Fruit fly (Drosophila melanogaster) whole organism, embryonic: ENCODE measurements around the gene Bem46.
A peak's percentile ranks its signal among the peaks of the same experiment; 100 is the strongest.

Experiments used
- CG10543 ChIP-seq: fragments of 200-800 bp; sonication (Bioruptor generic); optimal IDR thresholded peaks from 3 replicates; lab custom pipeline; 2017; ENCODE audit warnings: missing biosample characterization, mild to moderate bottlenecking, missing genetic modification characterization, moderate library complexity
- CG11247 ChIP-seq: fragments of 200-800 bp; sonication (Bioruptor generic); IDR thresholded peaks from 2 replicates; pipeline ENCODE4 v1.3.6; 2022; ENCODE audit warnings: missing biosample characterization, missing genetic modification characterization
- CG11723 ChIP-seq: fragments of 200-800 bp; sonication (Bioruptor generic); optimal IDR thresholded peaks from 2 replicates; lab custom pipeline; 2017; ENCODE audit warnings: missing biosample characterization, mild to moderate bottlenecking, missing genetic modification characterization
- CG13296 ChIP-seq: fragments of 200-800 bp; sonication (Bioruptor generic); optimal IDR thresholded peaks from 3 replicates; lab custom pipeline; 2018; ENCODE audit warnings: missing biosample characterization, mild to moderate bottlenecking, missing genetic modification characterization
- CG15073 ChIP-seq: fragments of 200-800 bp; sonication (Bioruptor generic); optimal IDR thresholded peaks from 2 replicates; lab custom pipeline; 2016; ENCODE audit warnings: missing biosample characterization, missing genetic modification characterization
- CG16813 ChIP-seq: fragments of 200-800 bp; sonication (Bioruptor generic); IDR thresholded peaks from 3 replicates; pipeline ENCODE4 v1.3.6; 2022; ENCODE audit warnings: missing biosample characterization, missing genetic modification characterization; ENCODE audit not compliant: partially characterized antibody
- CG17359 ChIP-seq: fragments of 200-800 bp; sonication (Bioruptor generic); optimal IDR thresholded peaks from 3 replicates; lab custom pipeline; 2018; ENCODE audit warnings: missing biosample characterization, mild to moderate bottlenecking, missing genetic modification characterization, moderate library complexity
- CG2129 ChIP-seq: fragments of 200-800 bp; sonication (Bioruptor generic); IDR thresholded peaks from 2 replicates; pipeline ENCODE4 v1.3.6; 2022; ENCODE audit warnings: missing biosample characterization, missing genetic modification characterization; ENCODE audit not compliant: partially characterized antibody
- CG31224 ChIP-seq: fragments of 200-800 bp; sonication (Bioruptor generic); IDR thresholded peaks from 2 replicates; pipeline ENCODE4 v1.3.6; 2022; ENCODE audit warnings: missing biosample characterization, missing genetic modification characterization
- CG32767 ChIP-seq: fragments of 200-800 bp; sonication (Bioruptor generic); IDR thresholded peaks from 2 replicates; pipeline ENCODE4 v1.3.6; 2022; ENCODE audit warnings: missing biosample characterization, missing genetic modification characterization
- CG34422 ChIP-seq: fragments of 200-800 bp; sonication (Bioruptor generic); IDR thresholded peaks from 3 replicates; pipeline ENCODE4 v1.3.6; 2022; ENCODE audit warnings: missing biosample characterization, missing genetic modification characterization
- CG4360 ChIP-seq: fragments of 200-800 bp; sonication (Bioruptor generic); IDR thresholded peaks from 2 replicates; pipeline ENCODE4 v1.3.6; 2022; ENCODE audit warnings: missing biosample characterization, missing genetic modification characterization
- CG4424 ChIP-seq: fragments of 200-800 bp; sonication (Bioruptor generic); optimal IDR thresholded peaks from 3 replicates; lab custom pipeline; 2016; ENCODE audit warnings: missing biosample characterization, missing genetic modification characterization
- CG4820 ChIP-seq: fragments of 200-800 bp; sonication (Bioruptor generic); optimal IDR thresholded peaks from 3 replicates; lab custom pipeline; 2016; ENCODE audit warnings: missing biosample characterization, missing genetic modification characterization
- CG6813 ChIP-seq: fragments of 200-800 bp; sonication (Bioruptor generic); optimal IDR thresholded peaks from 2 replicates; lab custom pipeline; 2017; ENCODE audit warnings: missing biosample characterization, missing genetic modification characterization, mild to moderate bottlenecking, moderate library complexity, missing genetic modification reagents
- CG7786 ChIP-seq: fragments of 200-800 bp; sonication (Bioruptor generic); optimal IDR thresholded peaks from 2 replicates; lab custom pipeline; 2016; ENCODE audit warnings: missing biosample characterization, missing genetic modification characterization
- CG9437 ChIP-seq: fragments of 200-800 bp; sonication (Bioruptor generic); optimal IDR thresholded peaks from 2 replicates; lab custom pipeline; 2018; ENCODE audit warnings: missing biosample characterization, mild to moderate bottlenecking, missing genetic modification characterization
- CG9727 ChIP-seq: fragments of 200-800 bp; sonication (Bioruptor generic); optimal IDR thresholded peaks from 3 replicates; lab custom pipeline; 2017; ENCODE audit warnings: missing biosample characterization, mild to moderate bottlenecking, missing genetic modification characterization
- CG9817 ChIP-seq: fragments of 200-800 bp; sonication (Bioruptor generic); optimal IDR thresholded peaks from 2 replicates; lab custom pipeline; 2018; ENCODE audit warnings: missing biosample characterization, mild to moderate bottlenecking, missing genetic modification characterization, moderate library complexity
- CHES-1-like ChIP-seq: fragments of 200-800 bp; sonication (Bioruptor generic); optimal IDR thresholded peaks from 2 replicates; lab custom pipeline; 2016; ENCODE audit warnings: missing biosample characterization, missing genetic modification characterization
- D19A ChIP-seq: fragments of 200-800 bp; optimal IDR thresholded peaks from 3 replicates; lab custom pipeline; 2019; ENCODE audit warnings: missing biosample characterization, mild to moderate bottlenecking, missing genetic modification characterization, moderate library complexity
- Deaf1 ChIP-seq: fragments of 200-800 bp; optimal IDR thresholded peaks from 3 replicates; lab custom pipeline; 2019; ENCODE audit warnings: missing biosample characterization, mild to moderate bottlenecking, missing genetic modification characterization, moderate library complexity
- HmgZ ChIP-seq: fragments of 200-800 bp; sonication (Bioruptor generic); optimal IDR thresholded peaks from 2 replicates; lab custom pipeline; 2018; ENCODE audit warnings: missing biosample characterization, mild to moderate bottlenecking, missing genetic modification characterization
- MBD-R2 ChIP-seq: fragments of 200-800 bp; sonication (Bioruptor generic); IDR thresholded peaks from 2 replicates; pipeline ENCODE4 v1.3.6; 2022; ENCODE audit warnings: missing biosample characterization, missing genetic modification characterization
- NK7.1 ChIP-seq: fragments of 200-800 bp; sonication (Bioruptor generic); optimal IDR thresholded peaks from 3 replicates; lab custom pipeline; 2016; ENCODE audit warnings: missing biosample characterization, missing genetic modification characterization
- Pdp1 ChIP-seq, 2 experiments: fragments of 200-800 bp; sonication (Bioruptor generic); optimal IDR thresholded peaks; 3 replicates each; lab custom pipeline; 2016; ENCODE audit warnings: missing biosample characterization in 2 of 2, missing genetic modification characterization in 2 of 2, mild to moderate bottlenecking in 1 of 2, moderate library complexity in 1 of 2
- Trl ChIP-seq, 3 experiments: fragments of >200 bp in 2 of 3; fragments of 200-800 bp in 1 of 3; sonication (Bioruptor generic) in 1 of 3; optimal IDR thresholded peaks; 2 replicates in 1 of 3; 3 replicates in 2 of 3; lab custom pipeline; 2016 to 2017; ENCODE audit warnings: missing biosample characterization in 1 of 3, missing genetic modification characterization in 1 of 3
- ash1 ChIP-seq: fragments of 200-800 bp; sonication (Bioruptor generic); optimal IDR thresholded peaks from 2 replicates; lab custom pipeline; 2018; ENCODE audit warnings: missing biosample characterization, mild to moderate bottlenecking, missing genetic modification characterization
- bab2 ChIP-seq: fragments of 200-800 bp; sonication (Bioruptor generic); optimal IDR thresholded peaks from 2 replicates; lab custom pipeline; 2016; ENCODE audit warnings: missing biosample characterization, missing genetic modification characterization
- caup ChIP-seq: fragments of 200-800 bp; sonication (Bioruptor generic); optimal IDR thresholded peaks from 3 replicates; lab custom pipeline; 2017; ENCODE audit warnings: missing biosample characterization, mild to moderate bottlenecking, missing genetic modification characterization, moderate library complexity; ENCODE audit not compliant: severe bottlenecking
- corto ChIP-seq: fragments of 200-800 bp; sonication (Bioruptor generic); optimal IDR thresholded peaks from 2 replicates; lab custom pipeline; 2016; ENCODE audit warnings: missing biosample characterization, mild to moderate bottlenecking, missing genetic modification characterization, moderate library complexity
- da ChIP-seq: fragments of 200-800 bp; sonication (Bioruptor generic); optimal IDR thresholded peaks from 2 replicates; lab custom pipeline; 2016; ENCODE audit warnings: missing biosample characterization, missing genetic modification characterization
- danr ChIP-seq: fragments of 200-800 bp; sonication (Bioruptor generic); IDR thresholded peaks from 2 replicates; pipeline ENCODE4 v1.3.6; 2022; ENCODE audit warnings: missing biosample characterization, missing genetic modification characterization
- dmrt11E ChIP-seq: fragments of 200-800 bp; sonication (Bioruptor generic); optimal IDR thresholded peaks from 3 replicates; lab custom pipeline; 2018; ENCODE audit warnings: missing biosample characterization, mild to moderate bottlenecking, missing genetic modification characterization, moderate library complexity
- esg ChIP-seq: fragments of 200-800 bp; sonication (Bioruptor generic); conservative IDR thresholded peaks from 2 replicates; pipeline ENCODE4 v1.3.6; 2022; ENCODE audit warnings: missing biosample characterization, missing genetic modification characterization
- h ChIP-seq: fragments of >200 bp; optimal IDR thresholded peaks from 2 replicates; lab custom pipeline; 2017
- hbn ChIP-seq: fragments of 200-800 bp; sonication (Bioruptor generic); IDR thresholded peaks from 2 replicates; pipeline ENCODE4 v1.3.6; 2022; ENCODE audit warnings: missing biosample characterization, missing genetic modification characterization; ENCODE audit not compliant: partially characterized antibody
- hkb ChIP-seq, 2 experiments: fragments of 200-800 bp in 1 of 2; fragments of >200 bp in 1 of 2; sonication (Bioruptor generic) in 1 of 2; IDR thresholded peaks in 1 of 2; optimal IDR thresholded peaks in 1 of 2; 2 replicates each; pipeline versions ENCODE4 v1.3.6 to Lab custom; 2017 to 2022; ENCODE audit warnings: missing biosample characterization in 1 of 2, missing genetic modification characterization in 1 of 2
- jing ChIP-seq: fragments of 200-800 bp; sonication (Bioruptor generic); optimal IDR thresholded peaks from 2 replicates; lab custom pipeline; 2018; ENCODE audit warnings: missing biosample characterization, mild to moderate bottlenecking, missing genetic modification characterization
- jumu ChIP-seq: fragments of 200-800 bp; sonication (Bioruptor generic); optimal IDR thresholded peaks from 3 replicates; lab custom pipeline; 2016; ENCODE audit warnings: missing biosample characterization, missing genetic modification characterization
- nmo ChIP-seq: fragments of 200-800 bp; sonication (Bioruptor generic); optimal IDR thresholded peaks from 2 replicates; lab custom pipeline; 2018; ENCODE audit warnings: missing biosample characterization, mild to moderate bottlenecking, missing genetic modification characterization, moderate library complexity
- org-1 ChIP-seq: fragments of 200-800 bp; sonication (Bioruptor generic); optimal IDR thresholded peaks from 2 replicates; lab custom pipeline; 2017; ENCODE audit warnings: missing biosample characterization, missing genetic modification characterization
- peb ChIP-seq: fragments of 200-800 bp; sonication (Bioruptor generic); IDR thresholded peaks from 2 replicates; pipeline ENCODE4 v1.3.6; 2022; ENCODE audit warnings: missing biosample characterization, missing genetic modification characterization
- repo ChIP-seq: fragments of 200-800 bp; sonication (Bioruptor generic); optimal IDR thresholded peaks from 2 replicates; lab custom pipeline; 2016; ENCODE audit warnings: missing biosample characterization, missing genetic modification characterization
- scrt ChIP-seq: fragments of 200-800 bp; sonication (Bioruptor generic); optimal IDR thresholded peaks from 2 replicates; lab custom pipeline; 2018; ENCODE audit warnings: missing biosample characterization, mild to moderate bottlenecking, missing genetic modification characterization, moderate library complexity
- sim ChIP-seq: fragments of 200-800 bp; sonication (Bioruptor generic); IDR thresholded peaks from 2 replicates; pipeline ENCODE4 v1.3.6; 2022; ENCODE audit warnings: missing biosample characterization, missing genetic modification characterization
- sob ChIP-seq: fragments of 200-800 bp; sonication (Bioruptor generic); IDR thresholded peaks from 2 replicates; pipeline ENCODE4 v1.3.6; 2022; ENCODE audit warnings: missing biosample characterization, missing genetic modification characterization
- sug ChIP-seq: fragments of 200-800 bp; optimal IDR thresholded peaks from 2 replicates; lab custom pipeline; 2019; ENCODE audit warnings: missing biosample characterization, mild to moderate bottlenecking, missing genetic modification characterization, moderate library complexity
- vnd ChIP-seq: fragments of 200-800 bp; sonication (Bioruptor generic); IDR thresholded peaks from 3 replicates; pipeline ENCODE4 v1.3.6; 2022; ENCODE audit warnings: missing biosample characterization, missing genetic modification characterization; ENCODE audit not compliant: partially characterized antibody
- zen ChIP-seq: fragments of 200-800 bp; sonication (Bioruptor generic); optimal IDR thresholded peaks from 3 replicates; lab custom pipeline; 2018; ENCODE audit warnings: missing biosample characterization, mild to moderate bottlenecking, missing genetic modification characterization, moderate library complexity
- zfh2 ChIP-seq: fragments of 200-800 bp; sonication (Bioruptor generic); optimal IDR thresholded peaks from 2 replicates; lab custom pipeline; 2016; ENCODE audit warnings: missing biosample characterization, missing genetic modification characterization

The Bem46 gene

dm6 chr2L:2993236-2993635 is 5.3 kb downstream of the Bem46 start (continued):
- no peak for TF ChIP-seq CG4424 (GFP tag; lab: Kevin White, UChicago)
- TF ChIP-seq CG10543: peak; percentile 66
- no peak for TF ChIP-seq CG2129 (GFP tag; lab: Robert Waterston, UW)
- TF ChIP-seq NK7.1 (GFP tag; lab: Kevin White, UChicago): no peak
- TF ChIP-seq CG34422 (GFP tag; lab: Robert Waterston, UW): peak; percentile 35; the same call in 1 of the 3 replicates
- TF ChIP-seq D19A: no peak
- TF ChIP-seq h (lab: Kevin White, UChicago): no peak
- no peak for TF ChIP-seq bab2 (GFP tag; lab: Kevin White, UChicago)
- peak; percentile 93 for TF ChIP-seq CG4360 (GFP tag; lab: Robert Waterston, UW)
- no peak for TF ChIP-seq vnd (GFP tag; lab: Robert Waterston, UW)
- no peak for TF ChIP-seq org-1
- no peak for TF ChIP-seq CG31224 (GFP tag; lab: Robert Waterston, UW)
- TF ChIP-seq hbn: no peak
- no peak for TF ChIP-seq CG9817 (tag; lab: Kevin White, UChicago)
- TF ChIP-seq sob (GFP tag; lab: Robert Waterston, UW): no peak
- no peak for TF ChIP-seq danr (GFP tag; lab: Robert Waterston, UW)
- no peak for TF ChIP-seq MBD-R2 (GFP tag; lab: Robert Waterston, UW)
- TF ChIP-seq esg (GFP tag; lab: Robert Waterston, UW): no peak
- TF ChIP-seq sim: no peak
- TF ChIP-seq caup (GFP tag; lab: Kevin White, UChicago): no peak
- TF ChIP-seq CG16813: no peak
- no peak for TF ChIP-seq Deaf1 (tag; lab: Kevin White, UChicago)
- TF ChIP-seq CG9437: no peak
- no peak for TF ChIP-seq CG17359 (tag; lab: Kevin White, UChicago)
- peak; percentile 13 for TF ChIP-seq HmgZ (tag; lab: Kevin White, UChicago)
- no peak for TF ChIP-seq dmrt11E (tag; lab: Kevin White, UChicago)
- TF ChIP-seq corto (GFP tag; lab: Kevin White, UChicago): no peak
- no peak for TF ChIP-seq CG11247 (GFP tag; lab: Robert Waterston, UW)
- TF ChIP-seq CG32767 (GFP tag; lab: Robert Waterston, UW): no peak
- TF ChIP-seq zfh2 (GFP tag; lab: Kevin White, UChicago): no peak
- no peak for TF ChIP-seq Pdp1 (GFP tag; optimal IDR thresholded peaks at IDR 0.05; lab: Kevin White, UChicago)
- TF ChIP-seq nmo (GFP tag; lab: Kevin White, UChicago): no peak
- TF ChIP-seq CG9727 (GFP tag; lab: Kevin White, UChicago): no peak
- TF ChIP-seq zen (tag; lab: Kevin White, UChicago): no peak
- no peak for TF ChIP-seq ash1 (GFP tag; lab: Kevin White, UChicago)
- no peak for TF ChIP-seq CG4820 (GFP tag; lab: Kevin White, UChicago)
- no peak for TF ChIP-seq hkb (optimal IDR thresholded peaks at IDR 0.05; lab: Kevin White, UChicago)
- peak; percentile 35; the same call in 1 of the 2 replicates for TF ChIP-seq hkb (GFP tag; IDR thresholded peaks at IDR 0.05; lab: Robert Waterston, UW)
- TF ChIP-seq Trl (optimal IDR thresholded peaks at IDR 0.05; lab: Kevin White, UChicago): peak in 1 of 2 experiments; percentile 24
- TF ChIP-seq Trl (GFP tag; optimal IDR thresholded peaks at IDR 0.05; lab: Kevin White, UChicago): no peak
- TF ChIP-seq CG6813 (GFP tag; lab: Kevin White, UChicago): peak; percentile 10
- no peak for TF ChIP-seq repo (GFP tag; lab: Kevin White, UChicago)
- TF ChIP-seq scrt (GFP tag; lab: Kevin White, UChicago): no peak
- TF ChIP-seq CG13296 (GFP tag; lab: Kevin White, UChicago): peak; percentile 14
- TF ChIP-seq CG15073 (GFP tag; lab: Kevin White, UChicago): no peak
- TF ChIP-seq da (GFP tag; lab: Kevin White, UChicago): no peak
- TF ChIP-seq jumu: no peak
- no peak for TF ChIP-seq peb (GFP tag; lab: Robert Waterston, UW)
- TF ChIP-seq CHES-1-like (GFP tag; lab: Kevin White, UChicago): peak; percentile 5
- no peak for TF ChIP-seq jing (GFP tag; lab: Kevin White, UChicago)
- TF ChIP-seq CG11723 (GFP tag; lab: Kevin White, UChicago): no peak
- TF ChIP-seq sug (tag; lab: Kevin White, UChicago): peak; percentile 13
- TF ChIP-seq CG7786 (GFP tag; lab: Kevin White, UChicago): no peak
